Worm (Caenorhabditis elegans) whole organism, midembryonic: Measurements from ENCODE around the gene frpr-15.

ENCODE experiments used
- T22C8.4 ChIP-seq: fragments of 200-800 bp; sonication (Bioruptor generic); IDR thresholded peaks from 2 replicates; pipeline ENCODE4 v1.3.6; 2022; ENCODE audit warnings: missing genetic modification characterization, missing compliant biosample characterization
- flt-1 ChIP-seq: fragments of 200-800 bp; sonication (Bioruptor generic); IDR thresholded peaks from 2 replicates; pipeline ENCODE4 v1.3.6; 2022; ENCODE audit warnings: missing genetic modification characterization, missing compliant biosample characterization
- klf-2 ChIP-seq: fragments of 200-800 bp; sonication (Bioruptor generic); conservative IDR thresholded peaks from 2 replicates; pipeline ENCODE4 v1.3.6; 2022; ENCODE audit warnings: missing genetic modification reagents, missing genetic modification characterization, missing compliant biosample characterization
- ref-1 ChIP-seq: fragments of 200-800 bp; sonication (Bioruptor generic); conservative IDR thresholded peaks from 2 replicates; pipeline ENCODE4 v1.3.6; 2022; ENCODE audit warnings: missing genetic modification reagents, missing genetic modification characterization, missing compliant biosample characterization

DNA sequence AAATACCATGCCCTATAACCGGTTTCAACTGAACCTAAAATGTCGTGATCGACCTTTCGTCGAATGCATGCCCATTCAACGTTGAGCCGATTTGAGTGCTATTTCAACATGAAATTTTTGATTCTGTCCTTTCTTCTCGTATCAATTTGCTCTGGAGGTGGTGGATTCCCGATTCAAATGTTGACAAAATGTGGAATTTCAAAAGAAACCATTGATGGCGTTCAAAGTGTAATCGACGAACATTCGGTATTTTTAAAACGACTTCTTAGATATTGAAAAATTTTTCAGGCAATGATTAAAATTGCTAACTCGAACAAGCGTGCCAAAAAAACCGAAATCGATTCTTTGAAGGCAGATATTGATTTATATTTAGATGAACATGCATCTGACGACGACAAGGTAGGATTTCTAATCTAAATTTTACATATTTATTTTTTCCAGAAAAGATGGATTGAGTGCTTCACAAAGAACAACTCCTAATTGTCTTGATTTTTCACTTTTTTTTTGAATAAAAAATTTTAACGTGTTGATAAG is 47.3 kb downstream of the frpr-15 start, which contains the start of gene R11D1.13:
- TF ChIP-seq klf-2 (GFP tag; lab: Robert Waterston, UW), result no peak
- TF ChIP-seq flt-1 (GFP tag; lab: Robert Waterston, UW), result no peak
- TF ChIP-seq T22C8.4 (GFP tag; lab: Robert Waterston, UW), result no peak
- TF ChIP-seq ref-1 (GFP tag; lab: Robert Waterston, UW), result no peak
